Fruit fly (Drosophila melanogaster): ENCODE data around the gene bab1.
A peak's percentile ranks its signal among the peaks of the same experiment; 100 is the strongest.

- TF ChIP-seq fru (GFP tag; optimal IDR thresholded peaks at IDR 0.05) (peak; percentile 80), tai (GFP tag; optimal IDR thresholded peaks at IDR 0.05) (no peak), Hr78 (GFP tag; optimal IDR thresholded peaks at IDR 0.05) (no peak), Myc (optimal IDR thresholded peaks at IDR 0.05) (no peak)
These were observed 3.7 kb downstream of the bab1 start for dm6 chr3L:1096944-1097911.

Measured in whole organism, wandering third instar larva.